Worm (Caenorhabditis elegans) whole organism, L2 larva: ENCODE measurements around the gene C13F10.6.

Experiments used
- R02D3.7 ChIP-seq: fragments of 150-350 bp; optimal IDR thresholded peaks from 2 replicates; lab custom pipeline; 2014; ENCODE audit warnings: missing biosample characterization, missing genetic modification characterization
- ZK546.5 ChIP-seq: sonication (generic microtip); optimal IDR thresholded peaks from 2 replicates; lab custom pipeline; 2017; ENCODE audit warnings: missing biosample characterization, missing genetic modification characterization
- aly-2 ChIP-seq: fragments of 150-350 bp; optimal IDR thresholded peaks from 2 replicates; lab custom pipeline; 2014; ENCODE audit warnings: missing biosample characterization, missing genetic modification characterization
- ama-1 ChIP-seq: fragments of 150-350 bp; optimal IDR thresholded peaks from 2 replicates; lab custom pipeline; 2018; ENCODE audit warnings: inconsistent platforms
- ceh-82 ChIP-seq: fragments of 150-350 bp; optimal IDR thresholded peaks from 2 replicates; lab custom pipeline; 2014; ENCODE audit warnings: missing biosample characterization, missing genetic modification characterization
- fos-1 ChIP-seq: fragments of 150-350 bp; optimal IDR thresholded peaks from 2 replicates; lab custom pipeline; 2014; ENCODE audit warnings: missing biosample characterization, missing genetic modification characterization
- nhr-12 ChIP-seq: fragments of 150-350 bp; optimal IDR thresholded peaks from 2 replicates; lab custom pipeline; 2014; ENCODE audit warnings: missing biosample characterization, missing genetic modification characterization
- nhr-23 ChIP-seq: fragments of 150-350 bp; optimal IDR thresholded peaks from 2 replicates; lab custom pipeline; 2014; ENCODE audit warnings: missing biosample characterization, missing genetic modification reagents, missing genetic modification characterization
- sma-9 ChIP-seq, 2 experiments: fragments of 150-350 bp in 1 of 2; sonication (generic microtip) in 1 of 2; optimal IDR thresholded peaks; 2 replicates each; lab custom pipeline; 2014 to 2016; ENCODE audit warnings: missing genetic modification characterization in 2 of 2, mild to moderate bottlenecking in 1 of 2, missing biosample characterization in 1 of 2, missing compliant biosample characterization in 1 of 2, missing genetic modification reagents in 1 of 2, moderate library complexity in 1 of 2
- snpc-4 ChIP-seq: fragments of 150-350 bp; optimal IDR thresholded peaks from 2 replicates; lab custom pipeline; 2014; ENCODE audit warnings: missing biosample characterization, missing genetic modification characterization
- ztf-4 ChIP-seq: fragments of 150-350 bp; optimal IDR thresholded peaks from 2 replicates; lab custom pipeline; 2014; ENCODE audit warnings: missing biosample characterization, missing genetic modification characterization

DNA sequence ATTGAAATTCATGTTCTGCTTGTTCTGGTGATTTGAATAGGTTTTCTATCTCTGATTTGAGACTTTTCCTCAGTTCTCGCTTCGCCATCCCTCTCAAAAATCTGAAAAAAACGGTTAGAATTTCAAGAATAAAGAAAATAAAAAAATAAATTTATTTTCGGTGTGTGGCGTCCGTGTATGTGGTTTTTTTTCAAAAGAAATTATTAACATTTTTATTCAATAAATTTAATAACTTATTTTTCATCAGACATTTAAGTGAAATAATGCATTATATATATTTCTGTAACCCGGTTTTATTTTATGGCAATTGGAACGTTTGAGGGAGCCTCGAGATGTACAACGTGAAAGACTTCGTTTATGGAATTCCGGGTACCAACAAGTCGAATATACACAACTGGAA, 13.9 kb upstream of the C13F10.6 start, which contains the start of gene C05C8.5:
- TF ChIP-seq snpc-4 (tag; lab: Kevin White, UChicago) (no peak), fos-1 (tag; lab: Kevin White, UChicago) (no peak), nhr-12 (tag; lab: Kevin White, UChicago) (no peak), ceh-82 (tag; lab: Kevin White, UChicago) (no peak), ZK546.5 (tag; lab: Kevin White, UChicago) (no peak), ama-1 (lab: Kevin White, UChicago) (no peak), nhr-23 (tag; lab: Kevin White, UChicago) (no peak), aly-2 (tag; lab: Kevin White, UChicago) (no peak), sma-9 (GFP tag; optimal IDR thresholded peaks at IDR 0.05; lab: Kevin White, UChicago) (no peak), sma-9 (tag; optimal IDR thresholded peaks at IDR 0.05; lab: Kevin White, UChicago) (no peak), ztf-4 (tag; lab: Kevin White, UChicago) (no peak), R02D3.7 (tag; lab: Kevin White, UChicago) (no peak)
